Worm (Caenorhabditis elegans) whole organism, L1 larva: ENCODE measurements around the gene sid-2.

Experiments
- aha-1 ChIP-seq: fragments of 150-350 bp; optimal IDR thresholded peaks from 2 replicates; lab custom pipeline; 2014; ENCODE audit warnings: missing biosample characterization, missing genetic modification characterization
- efl-1 ChIP-seq, 4 experiments: fragments of 150-350 bp; optimal IDR thresholded peaks in 3 of 4; peaks in 1 of 4; 1 replicate in 1 of 4; 2 replicates in 3 of 4; lab custom pipeline; 2014; ENCODE audit warnings: missing biosample characterization in 2 of 4, missing genetic modification characterization in 2 of 4, missing genetic modification reagents in 2 of 4

DNA sequence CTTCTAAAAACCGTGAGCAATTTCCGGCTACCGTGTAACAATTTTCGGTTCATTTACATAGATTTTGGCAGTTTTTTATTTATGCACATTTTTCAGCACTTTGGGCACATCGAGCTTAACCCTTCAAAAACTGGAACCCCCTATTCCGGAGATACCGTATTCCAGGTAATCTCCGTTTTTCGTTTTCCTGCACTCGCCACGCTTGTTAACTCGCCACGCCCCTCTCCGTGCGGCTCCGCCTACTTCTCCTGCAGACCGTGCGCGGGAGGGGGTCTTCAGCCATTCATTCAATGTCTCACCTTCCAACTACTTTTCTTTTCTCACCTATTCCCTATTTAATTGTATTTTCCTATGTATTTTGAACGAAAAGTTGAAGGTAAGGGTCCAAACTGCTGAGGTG is 19.1 kb upstream of the sid-2 start:
- TF ChIP-seq aha-1 (tag; lab: Kevin White, UChicago) (no peak), efl-1 (optimal IDR thresholded peaks at IDR 0.05; lab: Kevin White, UChicago) (no peak), efl-1 (GFP tag; optimal IDR thresholded peaks at IDR 0.05 in 1 of 2; lab: Kevin White, UChicago) (peak in 1 of 2 experiments; percentile 85)
